Worm (Caenorhabditis elegans) whole organism, late embryonic: ENCODE results near the gene scvp-1.
A peak's percentile ranks its signal among the peaks of the same experiment; 100 is the strongest.

Source experiments
- C08G9.2 ChIP-seq: sonication (generic microtip); optimal IDR thresholded peaks from 2 replicates; lab custom pipeline; 2016; ENCODE audit warnings: mild to moderate bottlenecking, missing genetic modification characterization, moderate library complexity, missing compliant biosample characterization
- C38D4.7 ChIP-seq: fragments of 200-800 bp; sonication (Bioruptor generic); optimal IDR thresholded peaks from 2 replicates; lab custom pipeline; 2018; ENCODE audit warnings: mild to moderate bottlenecking, missing genetic modification characterization, moderate library complexity, missing compliant biosample characterization
- K02D7.2 ChIP-seq: sonication (generic microtip); optimal IDR thresholded peaks from 2 replicates; lab custom pipeline; 2017; ENCODE audit warnings: mild to moderate bottlenecking, missing genetic modification characterization, missing compliant biosample characterization
- K09A11.1 ChIP-seq: sonication (generic microtip); optimal IDR thresholded peaks from 2 replicates; lab custom pipeline; 2017; ENCODE audit warnings: antibody characterized with exemption, mild to moderate bottlenecking, missing genetic modification characterization, missing compliant biosample characterization; ENCODE audit not compliant: insufficient read depth
- T23F11.4 ChIP-seq: fragments of 200-800 bp; sonication (Bioruptor generic); optimal IDR thresholded peaks from 2 replicates; lab custom pipeline; 2018; ENCODE audit warnings: mild to moderate bottlenecking, missing genetic modification characterization, missing compliant biosample characterization
- Y22D7AL.16 ChIP-seq: sonication (generic microtip); optimal IDR thresholded peaks from 2 replicates; lab custom pipeline; 2016; ENCODE audit warnings: missing genetic modification characterization, missing compliant biosample characterization
- ahr-1 ChIP-seq: sonication (generic microtip); optimal IDR thresholded peaks from 2 replicates; lab custom pipeline; 2016; ENCODE audit warnings: missing genetic modification characterization, missing compliant biosample characterization
- ama-1 ChIP-seq: fragments of 150-350 bp; optimal IDR thresholded peaks from 2 replicates; lab custom pipeline; 2014
- ceh-14 ChIP-seq: sonication (generic microtip); optimal IDR thresholded peaks from 2 replicates; lab custom pipeline; 2016; ENCODE audit warnings: missing genotype, missing genetic modification characterization, missing compliant biosample characterization
- ceh-18 ChIP-seq: sonication (generic microtip); optimal IDR thresholded peaks from 2 replicates; lab custom pipeline; 2016; ENCODE audit warnings: missing genetic modification characterization, missing compliant biosample characterization
- ceh-19 ChIP-seq: fragments of 200-800 bp; sonication (Bioruptor generic); optimal IDR thresholded peaks from 2 replicates; lab custom pipeline; 2018; ENCODE audit warnings: mild to moderate bottlenecking, missing genetic modification characterization, missing compliant biosample characterization
- ceh-2 ChIP-seq: sonication (generic microtip); optimal IDR thresholded peaks from 2 replicates; lab custom pipeline; 2016; ENCODE audit warnings: missing genotype, missing genetic modification characterization, missing compliant biosample characterization
- ceh-22 ChIP-seq: sonication (generic microtip); optimal IDR thresholded peaks from 2 replicates; lab custom pipeline; 2017; ENCODE audit warnings: missing biosample characterization, missing genetic modification characterization
- ceh-24 ChIP-seq: sonication (generic microtip); optimal IDR thresholded peaks from 2 replicates; lab custom pipeline; 2016; ENCODE audit warnings: mild to moderate bottlenecking, missing genetic modification characterization, missing compliant biosample characterization
- ceh-48 ChIP-seq: sonication (generic microtip); optimal IDR thresholded peaks from 2 replicates; lab custom pipeline; 2016; ENCODE audit warnings: missing genetic modification characterization, inconsistent platforms, missing compliant biosample characterization
- ceh-6 ChIP-seq: fragments of 200-800 bp; sonication (Bioruptor generic); optimal IDR thresholded peaks from 2 replicates; lab custom pipeline; 2018; ENCODE audit warnings: mild to moderate bottlenecking, missing genetic modification characterization, missing compliant biosample characterization
- ceh-9 ChIP-seq: sonication (generic microtip); optimal IDR thresholded peaks from 2 replicates; lab custom pipeline; 2016; ENCODE audit warnings: mild to moderate bottlenecking, missing genetic modification characterization, inconsistent platforms, missing compliant biosample characterization
- che-1 ChIP-seq: sonication (generic microtip); optimal IDR thresholded peaks from 2 replicates; lab custom pipeline; 2016; ENCODE audit warnings: mild to moderate bottlenecking, missing genetic modification characterization, missing compliant biosample characterization
- dmd-4 ChIP-seq: sonication (generic microtip); optimal IDR thresholded peaks from 2 replicates; lab custom pipeline; 2016; ENCODE audit warnings: borderline replicate concordance, missing genetic modification characterization, missing compliant biosample characterization
- dve-1 ChIP-seq: sonication (generic microtip); optimal IDR thresholded peaks from 2 replicates; lab custom pipeline; 2017; ENCODE audit warnings: antibody characterized with exemption, mild to moderate bottlenecking, missing genetic modification characterization, missing compliant biosample characterization
- elt-2 ChIP-seq: sonication (generic microtip); optimal IDR thresholded peaks from 2 replicates; lab custom pipeline; 2016; ENCODE audit warnings: missing genetic modification reagents, missing genetic modification characterization, missing compliant biosample characterization
- elt-4 ChIP-seq: sonication (generic microtip); optimal IDR thresholded peaks from 2 replicates; lab custom pipeline; 2016; ENCODE audit warnings: missing genetic modification characterization, missing compliant biosample characterization
- ets-4 ChIP-seq: sonication (generic microtip); optimal IDR thresholded peaks from 2 replicates; lab custom pipeline; 2016; ENCODE audit warnings: missing genetic modification characterization, missing compliant biosample characterization
- eyg-1 ChIP-seq: sonication (generic microtip); optimal IDR thresholded peaks from 2 replicates; lab custom pipeline; 2016; ENCODE audit warnings: missing genotype, missing genetic modification characterization, missing compliant biosample characterization
- fax-1 ChIP-seq: sonication (generic microtip); optimal IDR thresholded peaks from 2 replicates; lab custom pipeline; 2016; ENCODE audit warnings: missing genotype, missing genetic modification characterization, missing compliant biosample characterization
- gmeb-2 ChIP-seq: sonication (generic microtip); optimal IDR thresholded peaks from 2 replicates; lab custom pipeline; 2016; ENCODE audit warnings: missing genetic modification characterization, inconsistent platforms, missing compliant biosample characterization
- hlh-15 ChIP-seq: sonication (generic microtip); optimal IDR thresholded peaks from 2 replicates; lab custom pipeline; 2016; ENCODE audit warnings: missing genetic modification characterization, missing compliant biosample characterization
- hlh-30 ChIP-seq: sonication (generic microtip); optimal IDR thresholded peaks from 2 replicates; lab custom pipeline; 2017; ENCODE audit warnings: antibody characterized with exemption, missing genetic modification characterization, missing compliant biosample characterization; ENCODE audit not compliant: insufficient read depth
- hlh-6 ChIP-seq: sonication (generic microtip); optimal IDR thresholded peaks from 2 replicates; lab custom pipeline; 2016; ENCODE audit warnings: missing genotype, missing genetic modification characterization, missing compliant biosample characterization
- hlh-8 ChIP-seq: sonication (generic microtip); optimal IDR thresholded peaks from 2 replicates; lab custom pipeline; 2016; ENCODE audit warnings: missing genotype, missing genetic modification characterization, missing compliant biosample characterization
- lim-6 ChIP-seq: sonication (generic microtip); optimal IDR thresholded peaks from 2 replicates; lab custom pipeline; 2016; ENCODE audit warnings: missing genetic modification characterization, missing compliant biosample characterization
- lin-11 ChIP-seq: fragments of 200-800 bp; sonication (Bioruptor generic); optimal IDR thresholded peaks from 2 replicates; lab custom pipeline; 2018; ENCODE audit warnings: mild to moderate bottlenecking, missing genetic modification characterization, missing compliant biosample characterization
- mec-3 ChIP-seq: sonication (generic microtip); optimal IDR thresholded peaks from 2 replicates; lab custom pipeline; 2016; ENCODE audit warnings: borderline replicate concordance, missing genetic modification characterization, missing compliant biosample characterization
- nfya-1 ChIP-seq: sonication (generic microtip); optimal IDR thresholded peaks from 2 replicates; lab custom pipeline; 2017; ENCODE audit warnings: missing genetic modification characterization, mild to moderate bottlenecking, missing compliant biosample characterization, antibody characterized with exemption, moderate library complexity
- nhr-232 ChIP-seq: sonication (generic microtip); optimal IDR thresholded peaks from 2 replicates; lab custom pipeline; 2016; ENCODE audit warnings: missing genetic modification characterization, missing compliant biosample characterization
- odd-2 ChIP-seq: sonication (generic microtip); optimal IDR thresholded peaks from 2 replicates; lab custom pipeline; 2017; ENCODE audit warnings: antibody characterized with exemption, mild to moderate bottlenecking, missing genetic modification characterization, missing compliant biosample characterization
- pag-3 ChIP-seq: sonication (generic microtip); optimal IDR thresholded peaks from 2 replicates; lab custom pipeline; 2016; ENCODE audit warnings: missing compliant biosample characterization, missing genetic modification characterization, borderline replicate concordance
- pat-9 ChIP-seq: fragments of 200-800 bp; sonication (Bioruptor generic); optimal IDR thresholded peaks from 2 replicates; lab custom pipeline; 2018; ENCODE audit warnings: mild to moderate bottlenecking, missing genetic modification characterization, moderate library complexity, missing compliant biosample characterization
- pax-1 ChIP-seq: fragments of 150-350 bp; optimal IDR thresholded peaks from 2 replicates; lab custom pipeline; 2014; ENCODE audit warnings: missing biosample characterization, missing genetic modification characterization
- pha-2 ChIP-seq: sonication (generic microtip); optimal IDR thresholded peaks from 2 replicates; lab custom pipeline; 2017; ENCODE audit warnings: mild to moderate bottlenecking, missing genetic modification characterization, missing compliant biosample characterization
- pha-4 ChIP-seq: fragments of 150-350 bp; optimal IDR thresholded peaks from 2 replicates; lab custom pipeline; 2018; ENCODE audit warnings: missing biosample characterization, missing genetic modification reagents, missing genetic modification characterization
- pros-1 ChIP-seq: fragments of 150-350 bp; optimal IDR thresholded peaks from 2 replicates; lab custom pipeline; 2014; ENCODE audit warnings: missing biosample characterization, missing genetic modification reagents, missing genetic modification characterization
- ref-2 ChIP-seq: sonication (generic microtip); optimal IDR thresholded peaks from 2 replicates; lab custom pipeline; 2016; ENCODE audit warnings: missing genetic modification characterization, missing compliant biosample characterization
- rnt-1 ChIP-seq: sonication (generic microtip); optimal IDR thresholded peaks from 2 replicates; lab custom pipeline; 2016; ENCODE audit warnings: missing genetic modification characterization, missing compliant biosample characterization
- sdc-2 ChIP-seq: sonication (generic microtip); optimal IDR thresholded peaks from 2 replicates; lab custom pipeline; 2016; ENCODE audit warnings: missing genotype, missing genetic modification characterization, missing compliant biosample characterization
- sox-2 ChIP-seq: fragments of 200-800 bp; sonication (Bioruptor generic); IDR thresholded peaks from 2 replicates; pipeline ENCODE4 v1.3.6; 2022; ENCODE audit warnings: missing genetic modification reagents, missing genetic modification characterization, missing compliant biosample characterization
- sox-4 ChIP-seq: sonication (generic microtip); optimal IDR thresholded peaks from 2 replicates; lab custom pipeline; 2017; ENCODE audit warnings: mild to moderate bottlenecking, missing genetic modification characterization, inconsistent platforms, missing compliant biosample characterization
- ttx-3 ChIP-seq: sonication (generic microtip); optimal IDR thresholded peaks from 2 replicates; lab custom pipeline; 2016; ENCODE audit warnings: missing genetic modification reagents, missing genetic modification characterization, missing compliant biosample characterization
- unc-3 ChIP-seq, 2 experiments: fragments of 200-800 bp in 1 of 2; sonication (Bioruptor generic) in 1 of 2; sonication (generic microtip) in 1 of 2; conservative IDR thresholded peaks in 1 of 2; optimal IDR thresholded peaks in 1 of 2; 2 replicates each; pipeline versions ENCODE4 v1.3.6 to Lab custom; 2016 to 2022; ENCODE audit warnings: missing compliant biosample characterization in 2 of 2, missing genetic modification characterization in 2 of 2, missing genetic modification reagents in 1 of 2
- unc-42 ChIP-seq: sonication (generic microtip); optimal IDR thresholded peaks from 2 replicates; lab custom pipeline; 2016; ENCODE audit warnings: missing genotype, missing genetic modification characterization, missing compliant biosample characterization
- unc-55 ChIP-seq: sonication (generic microtip); optimal IDR thresholded peaks from 2 replicates; lab custom pipeline; 2017; ENCODE audit warnings: missing biosample characterization, missing genetic modification reagents, missing genetic modification characterization
- zip-5 ChIP-seq: sonication (generic microtip); optimal IDR thresholded peaks from 2 replicates; lab custom pipeline; 2016; ENCODE audit warnings: missing genetic modification characterization, missing compliant biosample characterization

The scvp-1 gene

ce11 chrV:10897172-10897571 is 33.9 kb downstream of the scvp-1 start:
- no peak; the same call in 1 of the 2 replicates for TF ChIP-seq sox-2 (GFP tag; lab: Robert Waterston, UW)
- peak; percentile 66 for TF ChIP-seq ceh-2 (tag; lab: Kevin White, UChicago)
- peak; percentile 85 for TF ChIP-seq unc-42 (tag; lab: Kevin White, UChicago)
- no peak for TF ChIP-seq ama-1
- peak; percentile 54 for TF ChIP-seq pha-2 (tag; lab: Kevin White, UChicago)
- TF ChIP-seq pax-1 (tag; lab: Kevin White, UChicago), result peak; percentile 97
- no peak for TF ChIP-seq ceh-24 (tag; lab: Kevin White, UChicago)
- TF ChIP-seq C38D4.7 (GFP tag; lab: Kevin White, UChicago), result peak; percentile 4
- peak; percentile 73 for TF ChIP-seq C08G9.2 (tag; lab: Kevin White, UChicago)
- TF ChIP-seq elt-2 (tag; lab: Kevin White, UChicago), result peak; percentile 82
- TF ChIP-seq eyg-1 (tag; lab: Kevin White, UChicago), result peak; percentile 67
- peak; percentile 77 for TF ChIP-seq ceh-14 (tag; lab: Kevin White, UChicago)
- peak; percentile 88 for TF ChIP-seq ceh-18 (tag; lab: Kevin White, UChicago)
- no peak for TF ChIP-seq ceh-22 (tag; lab: Kevin White, UChicago)
- TF ChIP-seq ceh-48 (tag; lab: Kevin White, UChicago), result peak; percentile 49
- TF ChIP-seq unc-55 (GFP tag; lab: Kevin White, UChicago), result peak; percentile 93
- TF ChIP-seq lim-6 (tag; lab: Kevin White, UChicago), result peak; percentile 57
- TF ChIP-seq sdc-2 (tag; lab: Kevin White, UChicago), result peak; percentile 52
- peak; percentile 80 for TF ChIP-seq ets-4 (tag; lab: Kevin White, UChicago)
- TF ChIP-seq dve-1 (tag; lab: Kevin White, UChicago), result peak; percentile 95
- 0 out of 2 replicates have a peak, but pooled peaks have one; percentile 36 for TF ChIP-seq unc-3 (GFP tag; conservative IDR thresholded peaks at IDR 0.05; lab: Robert Waterston, UW)
- no peak for TF ChIP-seq unc-3 (tag; optimal IDR thresholded peaks at IDR 0.05; lab: Kevin White, UChicago)
- peak; percentile 23 for TF ChIP-seq dmd-4
- no peak for TF ChIP-seq ceh-9
- TF ChIP-seq lin-11 (tag; lab: Kevin White, UChicago), result peak; percentile 36
- peak; percentile 23 for TF ChIP-seq K09A11.1 (tag; lab: Kevin White, UChicago)
- TF ChIP-seq fax-1 (tag; lab: Kevin White, UChicago), result peak; percentile 49
- TF ChIP-seq nfya-1, result peak; percentile 95
- TF ChIP-seq elt-4 (tag; lab: Kevin White, UChicago), result no peak
- no peak for TF ChIP-seq ttx-3 (tag; lab: Kevin White, UChicago)
- no peak for TF ChIP-seq hlh-15
- no peak for TF ChIP-seq pha-4 (tag; lab: Kevin White, UChicago)
- TF ChIP-seq rnt-1 (tag; lab: Kevin White, UChicago), result peak; percentile 85
- peak; percentile 75 for TF ChIP-seq gmeb-2 (tag; lab: Kevin White, UChicago)
- peak; percentile 57 for TF ChIP-seq pat-9 (tag; lab: Kevin White, UChicago)
- no peak for TF ChIP-seq pag-3
- peak; percentile 21 for TF ChIP-seq T23F11.4
- peak; percentile 85 for TF ChIP-seq ref-2 (tag; lab: Kevin White, UChicago)
- TF ChIP-seq hlh-8 (tag; lab: Kevin White, UChicago), result peak; percentile 53
- TF ChIP-seq odd-2, result no peak
- peak; percentile 65 for TF ChIP-seq ceh-19 (GFP tag; lab: Kevin White, UChicago)
- peak; percentile 4 for TF ChIP-seq ceh-6 (GFP tag; lab: Kevin White, UChicago)
- TF ChIP-seq che-1, result peak; percentile 66
- TF ChIP-seq sox-4 (tag; lab: Kevin White, UChicago), result peak; percentile 52
- TF ChIP-seq K02D7.2, result peak; percentile 21
- peak; percentile 65 for TF ChIP-seq ahr-1 (tag; lab: Kevin White, UChicago)
- TF ChIP-seq pros-1 (tag; lab: Kevin White, UChicago), result peak; percentile 62
- no peak for TF ChIP-seq nhr-232 (tag; lab: Kevin White, UChicago)
- TF ChIP-seq hlh-30 (tag; lab: Kevin White, UChicago), result peak; percentile 60
- TF ChIP-seq Y22D7AL.16 (tag; lab: Kevin White, UChicago), result peak; percentile 60
- TF ChIP-seq zip-5 (tag; lab: Kevin White, UChicago), result peak; percentile 50
- TF ChIP-seq hlh-6 (tag; lab: Kevin White, UChicago), result no peak
- TF ChIP-seq mec-3 (tag; lab: Kevin White, UChicago), result no peak
